Worm (Caenorhabditis elegans): ENCODE measurements around the gene agt-2.
A peak's percentile ranks its signal among the peaks of the same experiment; 100 is the strongest.

agt-2 gene

DNA sequence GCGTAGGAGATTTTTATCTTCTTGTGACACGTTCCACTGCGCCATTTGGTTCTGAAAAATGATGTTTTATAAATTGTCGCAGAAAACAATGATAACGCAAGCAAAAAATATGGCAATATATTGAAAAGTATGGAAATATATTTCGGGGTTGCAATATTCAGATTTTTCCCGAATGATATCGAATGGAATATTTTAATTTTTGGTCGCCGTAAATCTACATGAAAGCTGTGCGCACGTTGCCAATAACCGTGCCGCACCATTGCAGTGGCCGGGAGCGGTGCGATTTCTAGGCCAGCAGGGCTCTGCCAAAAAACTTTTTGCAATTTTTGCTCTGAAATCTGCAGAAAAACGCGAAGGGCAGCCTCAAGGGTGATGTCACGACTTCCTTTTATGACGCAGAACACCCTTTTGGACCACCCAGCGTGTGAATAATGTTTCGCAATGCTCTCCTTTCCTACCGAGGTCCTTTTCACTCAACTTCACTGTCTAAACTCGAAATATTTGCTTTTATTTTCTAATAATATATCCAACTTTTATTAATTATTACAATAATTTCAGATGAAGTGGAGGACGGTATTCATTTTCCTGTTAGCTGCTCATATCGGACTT is 15.4 kb downstream of the agt-2 start, which contains the start of the genes F09E5.11 and bmy-1 (continued):
- TF ChIP-seq nhr-28 (tag; optimal IDR thresholded peaks at IDR 0.05) = no peak
- TF ChIP-seq isw-1 (GFP tag; IDR thresholded peaks at IDR 0.05) = peak; percentile 87
- TF ChIP-seq snu-23 (GFP tag; optimal IDR thresholded peaks at IDR 0.05) = peak; percentile 84
- peak; percentile 85 for TF ChIP-seq xbp-1 (tag; optimal IDR thresholded peaks at IDR 0.05)
- peak; percentile 84 for TF ChIP-seq fkh-10 (GFP tag; optimal IDR thresholded peaks at IDR 0.05)
- TF ChIP-seq dpl-1 (GFP tag; optimal IDR thresholded peaks at IDR 0.05) = peak; percentile 61 to 76 (median 74)
- no peak for TF ChIP-seq nhr-84 (tag; optimal IDR thresholded peaks at IDR 0.05)
- peak; percentile 53 for TF ChIP-seq mab-9 (GFP tag; IDR thresholded peaks at IDR 0.05)
- TF ChIP-seq lsy-2 (tag; optimal IDR thresholded peaks at IDR 0.05) = peak; percentile 80 to 81
- peak; percentile 88 for TF ChIP-seq lin-15B (tag; optimal IDR thresholded peaks at IDR 0.05)
- TF ChIP-seq nhr-47 (tag; optimal IDR thresholded peaks at IDR 0.05) = peak; percentile 91
- no peak for TF ChIP-seq unc-30 (tag; optimal IDR thresholded peaks at IDR 0.05)
- TF ChIP-seq unc-86 (tag; optimal IDR thresholded peaks at IDR 0.05) = peak; percentile 85
- TF ChIP-seq F16B12.6 (tag; optimal IDR thresholded peaks at IDR 0.05) = peak; percentile 50
- TF ChIP-seq zip-4 (GFP tag; optimal IDR thresholded peaks at IDR 0.05) = peak; percentile 46
- TF ChIP-seq egl-13 (tag; optimal IDR thresholded peaks at IDR 0.05) = peak; percentile 87
- peak; percentile 81 to 84 (median 82) for TF ChIP-seq ceh-82 (tag; optimal IDR thresholded peaks at IDR 0.05)
- peak; percentile 91 for TF ChIP-seq tbx-2 (tag; optimal IDR thresholded peaks at IDR 0.05)
- TF ChIP-seq sox-4 (tag; optimal IDR thresholded peaks at IDR 0.05) = peak; percentile 66
- TF ChIP-seq nhr-19 (GFP tag; conservative IDR thresholded peaks at IDR 0.05) = peak; percentile 85
- TF ChIP-seq ceh-8 (GFP tag; optimal IDR thresholded peaks at IDR 0.05) = peak; percentile 67
- TF ChIP-seq unc-130 (tag; optimal IDR thresholded peaks at IDR 0.05) = peak; percentile 64
- no peak for TF ChIP-seq ceh-63 (GFP tag; optimal IDR thresholded peaks at IDR 0.05)
- TF ChIP-seq ceh-90 (tag; optimal IDR thresholded peaks at IDR 0.05) = peak; percentile 85
- no peak for TF ChIP-seq mef-2 (tag; optimal IDR thresholded peaks at IDR 0.05)
- peak; percentile 79 for TF ChIP-seq elt-2 (tag; optimal IDR thresholded peaks at IDR 0.05)
- TF ChIP-seq nhr-12 (tag; optimal IDR thresholded peaks at IDR 0.05) = no peak
- TF ChIP-seq fkh-4 (tag; optimal IDR thresholded peaks at IDR 0.05; ENCODE audit: borderline replicate concordance) = peak; percentile 87
- no peak for TF ChIP-seq ama-1 (optimal IDR thresholded peaks at IDR 0.05)
- TF ChIP-seq nhr-71 (tag; optimal IDR thresholded peaks at IDR 0.05) = peak; percentile 94
- TF ChIP-seq rnt-1 (tag; optimal IDR thresholded peaks at IDR 0.05) = peak; percentile 99
- TF ChIP-seq blmp-1 (tag; optimal IDR thresholded peaks at IDR 0.05) = peak; percentile 1
- TF ChIP-seq lir-3 (tag; optimal IDR thresholded peaks at IDR 0.05; ENCODE audit: poor library complexity) = peak; percentile 95
- no peak for TF ChIP-seq egl-27 (tag; optimal IDR thresholded peaks at IDR 0.05)
- peak; percentile 91 for TF ChIP-seq lin-14 (GFP tag; optimal IDR thresholded peaks at IDR 0.05)
- TF ChIP-seq snpc-4 (tag; optimal IDR thresholded peaks at IDR 0.05) = peak; percentile 60
- TF ChIP-seq ztf-11 (tag; optimal IDR thresholded peaks at IDR 0.05) = peak in 1 of 2 experiments; percentile 92
- TF ChIP-seq aly-2 (tag; optimal IDR thresholded peaks at IDR 0.05) = no peak
- peak; percentile 69; the same call in 1 of the 2 replicates for TF ChIP-seq unc-98 (GFP tag; IDR thresholded peaks at IDR 0.05)
- TF ChIP-seq pag-3 (tag; optimal IDR thresholded peaks at IDR 0.05; ENCODE audit: borderline replicate concordance, insufficient read depth) = no peak
- no peak for TF ChIP-seq zag-1 (tag; optimal IDR thresholded peaks at IDR 0.05)
- peak; percentile 71 for TF ChIP-seq mep-1 (tag; optimal IDR thresholded peaks at IDR 0.05)
- peak in 1 of 2 experiments; percentile 26 for TF ChIP-seq mdl-1 (tag; optimal IDR thresholded peaks at IDR 0.05)
- no peak for TF ChIP-seq nhr-237 (tag; optimal IDR thresholded peaks at IDR 0.05)
- no peak for TF ChIP-seq ets-5 (GFP tag; IDR thresholded peaks at IDR 0.05)
- TF ChIP-seq nhr-11 (tag; optimal IDR thresholded peaks at IDR 0.05) = peak; percentile 16
